Worm (Caenorhabditis elegans): ENCODE results near the gene T08A11.1.

T08A11.1 gene

ce11 chrIII:4294153-4294862 lies 31.4 kb upstream of the T08A11.1 start, which contains the start of the genes nth-1 and R10E4.7:
TSS of gene nth-1 (minus strand) at chrIII:4294253.
TSS of gene R10E4.7 (plus strand) at chrIII:4294812.
- no peak for TF ChIP-seq ceh-34 (tag; optimal IDR thresholded peaks at IDR 0.05)
- no peak for TF ChIP-seq lin-11 (tag; optimal IDR thresholded peaks at IDR 0.05)
- TF ChIP-seq fkh-6 (tag; optimal IDR thresholded peaks at IDR 0.05), result no peak
- TF ChIP-seq syd-9 (tag; optimal IDR thresholded peaks at IDR 0.05), result no peak
- TF ChIP-seq pag-3 (tag; optimal IDR thresholded peaks at IDR 0.05; ENCODE audit: borderline replicate concordance), result no peak

- no peak for TF ChIP-seq rnt-1 (tag; optimal IDR thresholded peaks at IDR 0.05)
- TF ChIP-seq hlh-15 (tag; optimal IDR thresholded peaks at IDR 0.05), result no peak
These were observed 30.2 kb upstream of the T08A11.1 start, which contains the start of gene R10E4.6 for ce11 chrIII:4293108-4293507. TSS of gene R10E4.6 (plus strand) at chrIII:4293408.

ce11 chrIII:4291216-4291691 lies 28.3 kb upstream of the T08A11.1 start, which contains the start of gene mcm-5:
TSS of gene mcm-5 (minus strand) at chrIII:4291266.
- TF ChIP-seq unc-42 (tag; optimal IDR thresholded peaks at IDR 0.05) (peak; percentile 16), nfya-1 (tag; optimal IDR thresholded peaks at IDR 0.05) (peak; percentile 17), lim-6 (tag; optimal IDR thresholded peaks at IDR 0.05) (no peak), ahr-1 (tag; optimal IDR thresholded peaks at IDR 0.05) (no peak)

ce11 chrIII:4289952-4290351 lies 27.0 kb upstream of the T08A11.1 start:
- TF ChIP-seq ceh-45 (GFP tag; IDR thresholded peaks at IDR 0.05) (no peak), fax-1 (tag; optimal IDR thresholded peaks at IDR 0.05) (no peak), pqm-1 (tag; optimal IDR thresholded peaks at IDR 0.05) (no peak), ahr-1 (tag; optimal IDR thresholded peaks at IDR 0.05) (no peak), tbx-7 (tag; optimal IDR thresholded peaks at IDR 0.05) (no peak)

- TF ChIP-seq ceh-34 (tag; optimal IDR thresholded peaks at IDR 0.05) (no peak), hlh-15 (tag; optimal IDR thresholded peaks at IDR 0.05) (no peak), mec-3 (tag; optimal IDR thresholded peaks at IDR 0.05; ENCODE audit: borderline replicate concordance) (no peak), elt-4 (tag; optimal IDR thresholded peaks at IDR 0.05) (no peak), K09A11.1 (tag; optimal IDR thresholded peaks at IDR 0.05; ENCODE audit: insufficient read depth) (no peak), pha-2 (tag; optimal IDR thresholded peaks at IDR 0.05) (no peak), ceh-31 (tag; optimal IDR thresholded peaks at IDR 0.05) (no peak), ama-1 (optimal IDR thresholded peaks at IDR 0.05) (no peak), dve-1 (tag; optimal IDR thresholded peaks at IDR 0.05) (no peak), hlh-6 (tag; optimal IDR thresholded peaks at IDR 0.05) (no peak), unc-42 (tag; optimal IDR thresholded peaks at IDR 0.05) (no peak), ceh-48 (tag; optimal IDR thresholded peaks at IDR 0.05) (no peak), rnt-1 (tag; optimal IDR thresholded peaks at IDR 0.05) (no peak), unc-86 (tag; optimal IDR thresholded peaks at IDR 0.05) (no peak), ceh-22 (tag; optimal IDR thresholded peaks at IDR 0.05) (no peak), ets-4 (tag; optimal IDR thresholded peaks at IDR 0.05) (no peak), pat-9 (tag; optimal IDR thresholded peaks at IDR 0.05) (no peak), ceh-2 (tag; optimal IDR thresholded peaks at IDR 0.05) (no peak)
These were observed 24.4 kb upstream of the T08A11.1 start, which contains the start of gene R10E4.3 for ce11 chrIII:4287379-4287778. TSS of gene R10E4.3 (minus strand) at chrIII:4287479.

ce11 chrIII:4284732-4285165 lies 21.8 kb upstream of the T08A11.1 start:
- TF ChIP-seq ceh-18 (tag; optimal IDR thresholded peaks at IDR 0.05), result peak; percentile 48
- peak; percentile 14 for TF ChIP-seq pqm-1 (tag; optimal IDR thresholded peaks at IDR 0.05)
- TF ChIP-seq lim-6 (tag; optimal IDR thresholded peaks at IDR 0.05), result no peak
- peak; percentile 79 for TF ChIP-seq hlh-30 (tag; optimal IDR thresholded peaks at IDR 0.05; ENCODE audit: insufficient read depth)
- peak; percentile 27 for TF ChIP-seq tbx-2 (tag; optimal IDR thresholded peaks at IDR 0.05)
- TF ChIP-seq elt-2 (tag; optimal IDR thresholded peaks at IDR 0.05), result peak; percentile 23

Data from whole organism, late embryonic.